Fruit fly (Drosophila melanogaster) whole organism, pupa: Measurements from ENCODE around the gene CG46281.

ENCODE experiments used
- CG13204 ChIP-seq: fragments of 200-800 bp; sonication (Bioruptor generic); optimal IDR thresholded peaks from 2 replicates; lab custom pipeline; 2018; ENCODE audit warnings: missing biosample characterization, mild to moderate bottlenecking, missing genetic modification characterization, moderate library complexity
- CG34367 ChIP-seq: fragments of 200-800 bp; sonication (Bioruptor generic); optimal IDR thresholded peaks from 2 replicates; lab custom pipeline; 2018; ENCODE audit warnings: missing biosample characterization, mild to moderate bottlenecking, missing genetic modification characterization
- Pif1A ChIP-seq: fragments of 200-800 bp; sonication (Bioruptor generic); optimal IDR thresholded peaks from 3 replicates; lab custom pipeline; 2016; ENCODE audit warnings: missing biosample characterization, missing genetic modification characterization

DNA sequence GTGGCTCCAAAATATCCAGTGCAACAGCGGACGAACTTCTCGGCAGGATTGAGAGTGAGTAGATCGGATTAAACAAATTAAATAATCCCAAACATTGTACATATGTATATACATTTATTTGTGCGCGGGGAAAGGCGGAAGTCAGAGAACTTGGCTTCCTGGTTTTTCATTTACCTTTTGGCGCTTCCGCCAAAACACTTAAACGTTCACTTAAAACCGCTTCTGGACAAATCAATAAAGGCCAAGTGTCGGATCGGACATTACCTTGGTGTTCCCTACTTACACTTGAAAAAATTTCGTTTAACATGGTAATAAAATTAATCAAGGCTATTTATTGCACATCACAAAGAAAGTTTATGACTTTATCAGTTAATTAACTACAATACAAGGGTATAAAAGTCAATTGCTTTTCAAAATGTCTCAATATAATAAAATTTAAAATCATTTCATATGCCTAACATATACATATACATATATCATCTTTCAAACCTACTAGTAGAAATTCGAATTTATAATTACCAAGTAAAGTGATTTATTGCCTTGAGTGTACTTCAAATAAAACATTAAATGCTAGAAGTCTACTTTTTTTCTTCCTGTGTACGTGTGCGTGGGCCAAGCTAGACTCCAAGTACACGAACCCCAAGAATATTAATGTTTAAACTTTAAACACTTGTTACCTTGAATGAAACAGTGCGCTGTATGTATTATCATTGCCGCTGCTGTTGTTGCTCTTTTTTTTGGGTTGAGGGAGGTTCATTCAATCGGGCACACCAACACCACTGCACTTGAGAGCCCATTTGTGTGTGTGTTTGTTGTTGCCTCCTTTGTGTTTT is 48.6 kb downstream of the CG46281 start:
- TF ChIP-seq CG34367 (peak; percentile 65), Pif1A (peak; percentile 80), CG13204 (GFP tag; lab: Kevin White, UChicago) (peak; percentile 36)
